Fruit fly (Drosophila melanogaster): ENCODE measurements around the gene Skadu.

Gene Skadu

dm6 chr2L:15547219-15547618, at the start of gene Skadu:
Gene Skadu (plus strand): TSS chr2L:15547519.
- TF ChIP-seq onecut (GFP tag; IDR thresholded peaks at IDR 0.05) (no peak), Gug (GFP tag; IDR thresholded peaks at IDR 0.05) (no peak), slp2 (GFP tag; optimal IDR thresholded peaks at IDR 0.05) (no peak), jumu (GFP tag; optimal IDR thresholded peaks at IDR 0.05) (no peak), Dip3 (GFP tag; optimal IDR thresholded peaks at IDR 0.05) (no peak), odd (GFP tag; optimal IDR thresholded peaks at IDR 0.05) (no peak), Max (GFP tag; optimal IDR thresholded peaks at IDR 0.05) (no peak), CG10462 (GFP tag; optimal IDR thresholded peaks at IDR 0.05) (no peak)

dm6 chr2L:15498885-15499696, 48.2 kb upstream of the Skadu start, which contains the start of gene lace:
Gene lace (plus strand): TSS chr2L:15499127.
- TF ChIP-seq CoRest (tag; optimal IDR thresholded peaks at IDR 0.05) (peak; percentile 79), bsh (GFP tag; optimal IDR thresholded peaks at IDR 0.05) (peak; percentile 62 to 73), CG34224 (GFP tag; IDR thresholded peaks at IDR 0.05; ENCODE audit: partially characterized antibody) (no peak; the same call in 2 of the 3 replicates), Kr (GFP tag; optimal IDR thresholded peaks at IDR 0.05) (no peak), danr (GFP tag; IDR thresholded peaks at IDR 0.05) (peak; percentile 40; the same call in 1 of the 2 replicates), CG2875 (GFP tag; optimal IDR thresholded peaks at IDR 0.05) (peak; percentile 78), CG1024 (GFP tag; IDR thresholded peaks at IDR 0.05) (peak; percentile 71), Hr39 (optimal IDR thresholded peaks at IDR 0.05) (no peak), dpn (GFP tag; optimal IDR thresholded peaks at IDR 0.05) (peak; percentile 69 to 86), Stat92E (GFP tag; optimal IDR thresholded peaks at IDR 0.05) (no peak), br (optimal IDR thresholded peaks at IDR 0.05) (no peak), CrebB (tag; optimal IDR thresholded peaks at IDR 0.05) (peak; percentile 68), nerfin-1 (tag; optimal IDR thresholded peaks at IDR 0.05) (peak; percentile 50), CG4617 (GFP tag; optimal IDR thresholded peaks at IDR 0.05; ENCODE audit: borderline replicate concordance) (peak; percentile 51), fd96Cb (tag; optimal IDR thresholded peaks at IDR 0.05) (peak; percentile 34), CG12744 (GFP tag; optimal IDR thresholded peaks at IDR 0.05) (peak; percentile 45), crol (GFP tag; IDR thresholded peaks at IDR 0.05) (peak; percentile 14; the same call in 1 of the 2 replicates), B-H2 (GFP tag; optimal IDR thresholded peaks at IDR 0.05) (peak; percentile 81), sr (GFP tag; IDR thresholded peaks at IDR 0.05) (peak; percentile 86), CG9437 (GFP tag; optimal IDR thresholded peaks at IDR 0.05) (peak; percentile 14), CG6813 (GFP tag; optimal IDR thresholded peaks at IDR 0.05) (peak; percentile 55), Camta (GFP tag; optimal IDR thresholded peaks at IDR 0.05) (peak; percentile 77), nom (GFP tag; optimal IDR thresholded peaks at IDR 0.05) (no peak), cad (GFP tag; optimal IDR thresholded peaks at IDR 0.05) (peak; percentile 51), crp (GFP tag; optimal IDR thresholded peaks at IDR 0.05) (peak in 1 of 2 experiments; percentile 69), D19A (tag; optimal IDR thresholded peaks at IDR 0.05) (peak; percentile 31), zfh2 (GFP tag; optimal IDR thresholded peaks at IDR 0.05) (peak; percentile 77), CG15011 (GFP tag; optimal IDR thresholded peaks at IDR 0.05) (peak; percentile 27), Dbx (GFP tag; IDR thresholded peaks at IDR 0.05) (peak; percentile 92), Dad (GFP tag; optimal IDR thresholded peaks at IDR 0.05) (peak; percentile 83), Sox100B (GFP tag; optimal IDR thresholded peaks at IDR 0.05) (peak; percentile 31), CG6689 (GFP tag; IDR thresholded peaks at IDR 0.05) (no peak), CG31441 (GFP tag; IDR thresholded peaks at IDR 0.05) (peak; percentile 29; the same call in 1 of the 2 replicates), Blimp-1 (GFP tag; optimal IDR thresholded peaks at IDR 0.05) (peak; percentile 50), dmrt11E (tag; optimal IDR thresholded peaks at IDR 0.05) (peak; percentile 67), Hand (GFP tag; optimal IDR thresholded peaks at IDR 0.05) (no peak), caup (GFP tag; optimal IDR thresholded peaks at IDR 0.05; ENCODE audit: severe bottlenecking) (peak; percentile 91), dati (GFP tag; IDR thresholded peaks at IDR 0.05) (peak; percentile 57; the same call in 1 of the 2 replicates), CG8281 (tag; optimal IDR thresholded peaks at IDR 0.05) (peak; percentile 21)
